Worm (Caenorhabditis elegans) whole organism, L3 larva: ENCODE data around the gene col-3.

ENCODE experiments used
- R02D3.7 ChIP-seq: fragments of 150-350 bp; optimal IDR thresholded peaks from 2 replicates; lab custom pipeline; 2014; ENCODE audit warnings: missing biosample characterization, missing genetic modification characterization
- ZK546.5 ChIP-seq: sonication (generic microtip); optimal IDR thresholded peaks from 2 replicates; lab custom pipeline; 2017; ENCODE audit warnings: missing biosample characterization, missing genetic modification characterization
- aly-2 ChIP-seq: fragments of 150-350 bp; optimal IDR thresholded peaks from 2 replicates; lab custom pipeline; 2014; ENCODE audit warnings: missing biosample characterization, missing genetic modification characterization
- ama-1 ChIP-seq: fragments of 150-350 bp; optimal IDR thresholded peaks from 2 replicates; lab custom pipeline; 2018
- ceh-28 ChIP-seq: fragments of 150-350 bp; optimal IDR thresholded peaks from 2 replicates; lab custom pipeline; 2014; ENCODE audit warnings: missing biosample characterization, missing genetic modification reagents, missing genetic modification characterization
- daf-12 ChIP-seq: fragments of 150-350 bp; optimal IDR thresholded peaks from 2 replicates; lab custom pipeline; 2014; ENCODE audit warnings: missing biosample characterization, missing genetic modification reagents, missing genetic modification characterization
- egl-27 ChIP-seq: sonication (generic microtip); optimal IDR thresholded peaks from 4 replicates; lab custom pipeline; 2017; ENCODE audit warnings: missing biosample characterization, missing genetic modification reagents, missing genetic modification characterization
- egl-5 ChIP-seq: fragments of 150-350 bp; optimal IDR thresholded peaks from 2 replicates; lab custom pipeline; 2017; ENCODE audit warnings: missing biosample characterization, missing genetic modification reagents, missing genetic modification characterization, inconsistent platforms
- elt-2 ChIP-seq: sonication (generic microtip); optimal IDR thresholded peaks from 2 replicates; lab custom pipeline; 2016; ENCODE audit warnings: missing genetic modification reagents, mild to moderate bottlenecking, missing genetic modification characterization, missing compliant biosample characterization
- elt-3 ChIP-seq, 3 experiments: fragments of 150-350 bp in 1 of 3; sonication (generic microtip) in 2 of 3; optimal IDR thresholded peaks; 2 replicates in 2 of 3; 4 replicates in 1 of 3; lab custom pipeline; 2014 to 2017; ENCODE audit warnings: missing biosample characterization in 3 of 3, missing genetic modification characterization in 3 of 3
- eor-1 ChIP-seq, 2 experiments: fragments of 150-350 bp; optimal IDR thresholded peaks; 2 replicates each; lab custom pipeline; 2014 to 2018; ENCODE audit warnings: missing biosample characterization in 2 of 2, missing genetic modification characterization in 2 of 2
- fkh-10 ChIP-seq: sonication (generic microtip); optimal IDR thresholded peaks from 2 replicates; lab custom pipeline; 2017; ENCODE audit warnings: missing biosample characterization, missing genetic modification reagents, missing genetic modification characterization
- fkh-2 ChIP-seq: fragments of 150-350 bp; optimal IDR thresholded peaks from 2 replicates; lab custom pipeline; 2014; ENCODE audit warnings: missing biosample characterization, missing genetic modification reagents, missing genetic modification characterization
- hmg-11 ChIP-seq: sonication (generic microtip); optimal IDR thresholded peaks from 2 replicates; lab custom pipeline; 2016; ENCODE audit warnings: missing genetic modification characterization, missing compliant biosample characterization
- lin-39 ChIP-seq: fragments of 150-350 bp; optimal IDR thresholded peaks from 2 replicates; lab custom pipeline; 2018; ENCODE audit warnings: missing biosample characterization, missing genetic modification reagents, missing genetic modification characterization
- lsy-12 ChIP-seq: sonication (generic microtip); optimal IDR thresholded peaks from 2 replicates; lab custom pipeline; 2016; ENCODE audit warnings: mild to moderate bottlenecking, missing genetic modification characterization, missing compliant biosample characterization
- mdl-1 ChIP-seq: fragments of 150-350 bp; optimal IDR thresholded peaks from 2 replicates; lab custom pipeline; 2014; ENCODE audit warnings: missing biosample characterization, missing genetic modification characterization
- nfya-1 ChIP-seq: sonication (generic microtip); optimal IDR thresholded peaks from 2 replicates; lab custom pipeline; 2017; ENCODE audit warnings: missing genetic modification characterization, mild to moderate bottlenecking, missing compliant biosample characterization, antibody characterized with exemption, moderate library complexity; ENCODE audit not compliant: insufficient read depth
- nhr-11 ChIP-seq: fragments of 150-350 bp; optimal IDR thresholded peaks from 2 replicates; lab custom pipeline; 2014; ENCODE audit warnings: missing biosample characterization, missing genetic modification characterization
- nhr-12 ChIP-seq: fragments of 150-350 bp; optimal IDR thresholded peaks from 2 replicates; lab custom pipeline; 2014; ENCODE audit warnings: missing biosample characterization, missing genetic modification characterization
- nhr-23 ChIP-seq: fragments of 150-350 bp; optimal IDR thresholded peaks from 2 replicates; lab custom pipeline; 2014; ENCODE audit warnings: missing biosample characterization, missing genetic modification reagents, missing genetic modification characterization
- nhr-43 ChIP-seq: sonication (generic microtip); optimal IDR thresholded peaks from 2 replicates; lab custom pipeline; 2016; ENCODE audit warnings: mild to moderate bottlenecking, missing genetic modification characterization, missing compliant biosample characterization; ENCODE audit not compliant: poor library complexity, severe bottlenecking
- nhr-67 ChIP-seq: fragments of 150-350 bp; optimal IDR thresholded peaks from 2 replicates; lab custom pipeline; 2014; ENCODE audit warnings: missing biosample characterization, missing genetic modification characterization
- nhr-77 ChIP-seq: fragments of 150-350 bp; optimal IDR thresholded peaks from 2 replicates; lab custom pipeline; 2014; ENCODE audit warnings: missing biosample characterization, missing genetic modification characterization
- pha-4 ChIP-seq: fragments of 150-350 bp; optimal IDR thresholded peaks from 2 replicates; lab custom pipeline; 2014; ENCODE audit warnings: missing biosample characterization, missing genetic modification reagents, missing genetic modification characterization
- pqm-1 ChIP-seq: fragments of 150-350 bp; optimal IDR thresholded peaks from 2 replicates; lab custom pipeline; 2017; ENCODE audit warnings: missing biosample characterization, missing genetic modification characterization, inconsistent platforms
- skn-1 ChIP-seq: fragments of 150-350 bp; optimal IDR thresholded peaks from 2 replicates; lab custom pipeline; 2014; ENCODE audit warnings: missing biosample characterization, missing genetic modification characterization
- tbx-2 ChIP-seq: sonication (generic microtip); optimal IDR thresholded peaks from 2 replicates; lab custom pipeline; 2016; ENCODE audit warnings: mild to moderate bottlenecking, missing genetic modification characterization, missing compliant biosample characterization
- unc-39 ChIP-seq: sonication (generic microtip); optimal IDR thresholded peaks from 4 replicates; lab custom pipeline; 2017; ENCODE audit warnings: missing biosample characterization, missing genetic modification characterization
- unc-62 ChIP-seq: fragments of 150-350 bp; sonication (generic microtip); optimal IDR thresholded peaks from 4 replicates; lab custom pipeline; 2014; ENCODE audit warnings: missing biosample characterization, missing genetic modification reagents, missing genetic modification characterization
- zag-1 ChIP-seq: fragments of 150-350 bp; optimal IDR thresholded peaks from 2 replicates; lab custom pipeline; 2014; ENCODE audit warnings: missing biosample characterization, missing genetic modification characterization
- ztf-11 ChIP-seq: fragments of 150-350 bp; optimal IDR thresholded peaks from 2 replicates; lab custom pipeline; 2014; ENCODE audit warnings: missing biosample characterization, missing genetic modification characterization

The col-3 gene

ce11 chrIV:8796246-8796645 lies 28.3 kb upstream of the col-3 start (continued):
- TF ChIP-seq mdl-1 (tag; lab: Kevin White, UChicago) (no peak), pqm-1 (tag; lab: Kevin White, UChicago) (no peak), tbx-2 (no peak), eor-1 (tag; optimal IDR thresholded peaks at IDR 0.05; lab: Kevin White, UChicago) (no peak), egl-5 (tag; lab: Kevin White, UChicago) (no peak), nhr-77 (tag; lab: Kevin White, UChicago) (no peak), pha-4 (tag; lab: Kevin White, UChicago) (no peak), nhr-11 (tag; lab: Kevin White, UChicago) (no peak)

ce11 chrIV:8798255-8798654 lies 26.3 kb upstream of the col-3 start, which contains the start of gene clec-182:
Gene clec-182, minus strand, starts transcription at chrIV:8798355.
- TF ChIP-seq unc-39 (tag; lab: Kevin White, UChicago) = no peak
- no peak for TF ChIP-seq nfya-1 (tag; lab: Kevin White, UChicago)
- no peak for TF ChIP-seq hmg-11
- no peak for TF ChIP-seq ztf-11 (tag; lab: Kevin White, UChicago)
- no peak for TF ChIP-seq aly-2 (tag; lab: Kevin White, UChicago)
- TF ChIP-seq lsy-12 (tag; lab: Kevin White, UChicago) = no peak
- TF ChIP-seq daf-12 = no peak
- TF ChIP-seq tbx-2 = no peak
- no peak for TF ChIP-seq fkh-2
- no peak for TF ChIP-seq nhr-67 (tag; lab: Kevin White, UChicago)
- TF ChIP-seq zag-1 = no peak
- no peak for TF ChIP-seq pha-4 (tag; lab: Kevin White, UChicago)
- no peak for TF ChIP-seq R02D3.7
- no peak for TF ChIP-seq ama-1 (lab: Kevin White, UChicago)
- TF ChIP-seq pqm-1 (tag; lab: Kevin White, UChicago) = no peak
- no peak for TF ChIP-seq egl-27 (tag; lab: Kevin White, UChicago)
- no peak for TF ChIP-seq egl-5 (tag; lab: Kevin White, UChicago)
- no peak for TF ChIP-seq mdl-1 (tag; lab: Kevin White, UChicago)
- no peak for TF ChIP-seq ZK546.5 (tag; lab: Kevin White, UChicago)
- TF ChIP-seq nhr-12 (tag; lab: Kevin White, UChicago) = no peak

- TF ChIP-seq pha-4 (tag; lab: Kevin White, UChicago) (peak; percentile 75), pqm-1 (tag; lab: Kevin White, UChicago) (peak; percentile 65), elt-2 (tag; lab: Kevin White, UChicago) (no peak)
Measured at ce11 chrIV:8807327-8807726, 17.3 kb upstream of the col-3 start.

- TF ChIP-seq ztf-11 (tag; lab: Kevin White, UChicago) = no peak
- no peak for TF ChIP-seq skn-1
- TF ChIP-seq, all 47 proteins: peak for 0
Measured at ce11 chrIV:8813614-8814013, 11.0 kb upstream of the col-3 start, which contains the start of gene exc-5. Gene exc-5, minus strand, starts transcription at chrIV:8813670.

ce11 chrIV:8815162-8815561 lies 9.4 kb upstream of the col-3 start:
- TF ChIP-seq ceh-28 (tag; lab: Kevin White, UChicago) (no peak), pqm-1 (tag; lab: Kevin White, UChicago) (no peak), nhr-23 (tag; lab: Kevin White, UChicago) (peak; percentile 66), nhr-43 (tag; lab: Kevin White, UChicago) (peak; percentile 2), elt-3 (tag; optimal IDR thresholded peaks at IDR 0.05; lab: Kevin White, UChicago) (peak in 1 of 3 experiments; percentile 48), unc-62 (GFP tag; lab: Kevin White, UChicago) (no peak)

ce11 chrIV:8816029-8816428 lies 8.6 kb upstream of the col-3 start, which contains the start of gene grsp-2:
Gene grsp-2, plus strand, starts transcription at chrIV:8816329.
- TF ChIP-seq R02D3.7 (no peak), elt-3 (tag; optimal IDR thresholded peaks at IDR 0.05; lab: Kevin White, UChicago) (no peak), nhr-23 (tag; lab: Kevin White, UChicago) (no peak), lin-39 (tag; lab: Kevin White, UChicago) (no peak), ceh-28 (tag; lab: Kevin White, UChicago) (no peak), nhr-43 (tag; lab: Kevin White, UChicago) (no peak), unc-62 (GFP tag; lab: Kevin White, UChicago) (no peak), daf-12 (no peak), fkh-10 (GFP tag; lab: Kevin White, UChicago) (no peak)
